Fruit fly (Drosophila melanogaster): ENCODE measurements around the gene CG32240.

Gene CG32240

DNA sequence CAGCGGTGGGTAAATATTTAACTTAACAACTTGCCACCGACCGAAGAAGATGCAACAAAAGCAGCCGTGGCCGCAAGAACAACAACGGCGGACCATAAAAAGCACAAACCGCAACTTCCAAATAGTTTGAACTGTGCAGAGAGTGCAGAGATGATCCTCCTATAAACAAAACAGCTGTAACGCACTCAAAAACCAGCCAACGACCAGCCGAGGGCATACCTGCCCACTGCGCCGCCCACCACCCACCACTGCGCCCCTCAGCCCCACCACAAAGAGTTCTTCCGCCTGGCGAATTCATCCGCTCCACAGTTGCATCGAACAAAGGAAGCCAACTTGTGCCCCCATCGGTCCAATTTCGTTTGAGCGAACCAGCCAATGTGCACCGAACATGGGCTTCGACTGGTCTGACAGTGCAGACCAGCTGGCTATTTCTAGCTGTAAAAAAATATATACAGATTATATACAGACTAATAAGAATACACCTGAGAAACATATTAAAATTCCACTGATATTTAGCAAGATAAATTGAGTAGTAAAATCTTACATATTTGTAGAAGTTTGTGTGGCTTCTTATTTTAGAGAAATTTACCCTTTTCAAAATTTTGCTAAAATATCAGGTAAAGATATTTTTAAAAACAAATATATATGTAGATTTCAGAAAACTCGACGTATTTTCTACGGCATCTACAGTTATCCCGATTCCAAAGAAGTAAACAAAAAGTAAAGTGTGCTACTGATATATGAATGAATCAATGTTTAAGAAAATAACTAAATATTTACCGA, 2.3 kb upstream of the CG32240 start (continued):
- TF ChIP-seq CG11696 (GFP tag; IDR thresholded peaks at IDR 0.05) (peak; percentile 18; the same call in 1 of the 2 replicates), Sox100B (GFP tag; optimal IDR thresholded peaks at IDR 0.05) (peak; percentile 53), Ravus (GFP tag; IDR thresholded peaks at IDR 0.05) (no peak), ranshi (GFP tag; IDR thresholded peaks at IDR 0.05) (no peak), CG4404 (GFP tag; IDR thresholded peaks at IDR 0.05) (0 out of 2 replicates have a peak, but pooled peaks have one; percentile 30), eyg (GFP tag; optimal IDR thresholded peaks at IDR 0.05) (no peak), CG18011 (GFP tag; optimal IDR thresholded peaks at IDR 0.05) (no peak), CG2889 (GFP tag; IDR thresholded peaks at IDR 0.05) (0 out of 3 replicates have a peak, but pooled peaks have one; percentile 24), Sry-β (GFP tag; optimal IDR thresholded peaks at IDR 0.05) (peak; percentile 93), crol (GFP tag; IDR thresholded peaks at IDR 0.05) (peak; percentile 66), Dip2 (GFP tag; IDR thresholded peaks at IDR 0.05) (0 out of 2 replicates have a peak, but pooled peaks have one; percentile 7), D19A (tag; optimal IDR thresholded peaks at IDR 0.05) (peak; percentile 34), repo (GFP tag; optimal IDR thresholded peaks at IDR 0.05) (no peak), CG32767 (GFP tag; IDR thresholded peaks at IDR 0.05) (no peak), so (GFP tag; IDR thresholded peaks at IDR 0.05) (no peak), schlank (tag; optimal IDR thresholded peaks at IDR 0.05) (no peak), CG9817 (tag; optimal IDR thresholded peaks at IDR 0.05) (no peak), CG5180 (GFP tag; optimal IDR thresholded peaks at IDR 0.05) (peak; percentile 98), CG2199 (GFP tag; IDR thresholded peaks at IDR 0.05) (0 out of 3 replicates have a peak, but pooled peaks have one; percentile 57), sr (GFP tag; IDR thresholded peaks at IDR 0.05) (peak; percentile 73), Xrp1 (GFP tag; IDR thresholded peaks at IDR 0.05) (no peak), Usf (GFP tag; optimal IDR thresholded peaks at IDR 0.05) (no peak), ci (GFP tag; IDR thresholded peaks at IDR 0.05) (0 out of 3 replicates have a peak, but pooled peaks have one; percentile 27), gce (GFP tag; IDR thresholded peaks at IDR 0.05) (0 out of 3 replicates have a peak, but pooled peaks have one; percentile 27), z (GFP tag; IDR thresholded peaks at IDR 0.05) (peak; percentile 49; the same call in 1 of the 3 replicates), CG17802 (tag; optimal IDR thresholded peaks at IDR 0.05) (no peak), CG17612 (GFP tag; IDR thresholded peaks at IDR 0.05) (no peak; the same call in 1 of the 2 replicates), Stat92E (GFP tag; optimal IDR thresholded peaks at IDR 0.05) (peak in 1 of 3 experiments; percentile 5), gcm2 (GFP tag; optimal IDR thresholded peaks at IDR 0.05) (no peak), CG2712 (tag; optimal IDR thresholded peaks at IDR 0.05) (peak; percentile 14), CG6272 (GFP tag; IDR thresholded peaks at IDR 0.05) (peak; percentile 55), CG6854 (GFP tag; optimal IDR thresholded peaks at IDR 0.05) (no peak), Bgb (GFP tag; IDR thresholded peaks at IDR 0.05; ENCODE audit: partially characterized antibody) (0 out of 2 replicates have a peak, but pooled peaks have one; percentile 31), CG14710 (tag; optimal IDR thresholded peaks at IDR 0.05) (peak; percentile 32)

DNA sequence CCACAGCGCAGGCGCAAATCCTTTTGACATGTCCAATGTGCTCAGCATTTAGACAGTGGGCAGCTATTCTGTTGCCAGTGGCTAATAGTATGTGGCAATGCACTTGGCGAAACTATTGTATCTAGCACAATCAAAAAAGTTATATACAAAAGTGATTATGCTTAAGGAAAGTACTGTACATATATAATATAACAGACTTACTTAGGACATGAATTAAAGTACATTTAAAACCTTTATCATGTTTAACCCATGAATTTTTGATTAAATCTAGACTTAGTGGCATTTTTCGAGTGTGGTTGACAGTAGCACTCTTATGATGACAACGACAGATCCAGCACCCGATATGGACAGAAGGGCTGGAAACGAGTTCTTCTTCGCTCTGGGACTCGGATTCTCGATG, 1.7 kb upstream of the CG32240 start:
- TF ChIP-seq lola (GFP tag; optimal IDR thresholded peaks at IDR 0.05) (peak in 1 of 3 experiments; percentile 8), sens (GFP tag) (peak; percentile 56), CG2712 (tag; optimal IDR thresholded peaks at IDR 0.05) (peak; percentile 29), lbe (GFP tag; optimal IDR thresholded peaks at IDR 0.05) (peak; percentile 21), hbn (GFP tag; IDR thresholded peaks at IDR 0.05; ENCODE audit: partially characterized antibody) (no peak), CG18476 (GFP tag; optimal IDR thresholded peaks at IDR 0.05) (peak; percentile 4), gem (tag; optimal IDR thresholded peaks at IDR 0.05) (peak; percentile 35), CG17361 (GFP tag; IDR thresholded peaks at IDR 0.05) (0 out of 3 replicates have a peak, but pooled peaks have one; percentile 22), ranshi (GFP tag; IDR thresholded peaks at IDR 0.05) (0 out of 2 replicates have a peak, but pooled peaks have one; percentile 9), D19A (tag; optimal IDR thresholded peaks at IDR 0.05) (peak; percentile 18), phol (tag; optimal IDR thresholded peaks at IDR 0.05) (peak; percentile 36), Xrp1 (GFP tag; IDR thresholded peaks at IDR 0.05) (peak; percentile 38; the same call in 1 of the 2 replicates), croc (GFP tag; conservative IDR thresholded peaks at IDR 0.05) (0 out of 3 replicates have a peak, but pooled peaks have one; percentile 17), Blimp-1 (GFP tag; optimal IDR thresholded peaks at IDR 0.05) (peak; percentile 62), CG10267 (tag; optimal IDR thresholded peaks at IDR 0.05) (peak; percentile 5), CG11504 (tag; optimal IDR thresholded peaks at IDR 0.05) (peak; percentile 2), Hr78 (GFP tag; optimal IDR thresholded peaks at IDR 0.05) (no peak), CG10979 (tag; optimal IDR thresholded peaks at IDR 0.05) (peak; percentile 47)

All from whole organism, embryonic.